Fruit fly (Drosophila melanogaster): ENCODE measurements around the gene msn.

DNA sequence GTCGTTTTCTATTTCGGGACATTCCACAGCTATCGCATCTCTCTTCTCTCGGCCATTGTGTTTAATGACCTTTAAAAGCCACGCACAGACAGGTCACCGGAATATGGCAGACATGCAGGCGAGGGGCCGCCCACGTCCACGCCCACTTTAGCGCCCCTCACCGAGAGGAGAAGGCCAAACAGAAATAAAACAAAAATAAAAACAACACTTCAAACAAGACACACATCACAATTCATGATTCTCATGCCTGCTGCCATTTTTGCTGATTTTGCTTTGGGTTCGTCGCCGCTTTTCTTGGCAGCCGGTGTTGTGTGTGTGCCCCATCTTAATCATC is 2.8 kb downstream of the msn start:
- TF ChIP-seq bab1 (GFP tag; optimal IDR thresholded peaks at IDR 0.05) = no peak
- no peak for TF ChIP-seq Clk (GFP tag; optimal IDR thresholded peaks at IDR 0.05)

Data from whole organism, adult.